Fruit fly (Drosophila melanogaster) whole organism, wandering third instar larva: Measurements from ENCODE around the gene CG42764.

Source experiments
- CG9705 ChIP-seq: fragments of 200-800 bp; sonication (Bioruptor generic); optimal IDR thresholded peaks from 2 replicates; lab custom pipeline; 2018; ENCODE audit warnings: missing biosample characterization, mild to moderate bottlenecking, missing genetic modification characterization
- Dfd ChIP-seq: fragments of >200 bp; optimal IDR thresholded peaks from 2 replicates; lab custom pipeline; 2017; ENCODE audit warnings: missing biosample characterization, missing genetic modification characterization
- GATAd ChIP-seq: sonication (Bioruptor generic); optimal IDR thresholded peaks from 2 replicates; lab custom pipeline; 2016; ENCODE audit warnings: missing biosample characterization, missing genetic modification characterization
- Hr83 ChIP-seq: fragments of 200-300 bp; sonication (Bioruptor generic); optimal IDR thresholded peaks from 2 replicates; lab custom pipeline; 2016; ENCODE audit warnings: missing biosample characterization, mild to moderate bottlenecking, missing genetic modification characterization, moderate library complexity; ENCODE audit not compliant: poor library complexity, severe bottlenecking
- Jra ChIP-seq: sonication (Bioruptor generic); optimal IDR thresholded peaks from 2 replicates; lab custom pipeline; 2016; ENCODE audit warnings: missing biosample characterization, missing genetic modification characterization
- OdsH ChIP-seq: fragments of 200-800 bp; sonication (Bioruptor generic); optimal IDR thresholded peaks from 2 replicates; lab custom pipeline; 2016; ENCODE audit warnings: missing biosample characterization, mild to moderate bottlenecking, missing genetic modification characterization
- Sp1 ChIP-seq: fragments of 200-800 bp; sonication (Bioruptor generic); optimal IDR thresholded peaks from 3 replicates; lab custom pipeline; 2019; ENCODE audit warnings: missing biosample characterization, mild to moderate bottlenecking, missing genetic modification characterization, moderate library complexity
- dmrt93B ChIP-seq: fragments of 200-800 bp; sonication (Bioruptor generic); optimal IDR thresholded peaks from 2 replicates; lab custom pipeline; 2018; ENCODE audit warnings: missing biosample characterization, mild to moderate bottlenecking, missing genetic modification characterization
- dsf ChIP-seq: sonication (Bioruptor generic); optimal IDR thresholded peaks from 2 replicates; lab custom pipeline; 2016; ENCODE audit warnings: missing biosample characterization, missing genetic modification characterization, borderline replicate concordance
- ey ChIP-seq: fragments of 200-800 bp; sonication (Bioruptor generic); optimal IDR thresholded peaks from 2 replicates; lab custom pipeline; 2016; ENCODE audit warnings: missing biosample characterization, missing genetic modification characterization
- psq ChIP-seq: fragments of 200-800 bp; sonication (Bioruptor generic); optimal IDR thresholded peaks from 3 replicates; lab custom pipeline; 2017; ENCODE audit warnings: missing biosample characterization, mild to moderate bottlenecking, missing genetic modification characterization, moderate library complexity
- sage ChIP-seq: fragments of 200-800 bp; sonication (Bioruptor generic); optimal IDR thresholded peaks from 2 replicates; lab custom pipeline; 2016; ENCODE audit warnings: missing biosample characterization, mild to moderate bottlenecking, missing genetic modification characterization
- tai ChIP-seq: sonication (Bioruptor generic); optimal IDR thresholded peaks from 2 replicates; lab custom pipeline; 2016; ENCODE audit warnings: missing biosample characterization, missing genetic modification characterization
- woc ChIP-seq: sonication (Bioruptor generic); optimal IDR thresholded peaks from 2 replicates; lab custom pipeline; 2016; ENCODE audit warnings: missing biosample characterization, mild to moderate bottlenecking, missing genetic modification characterization

DNA sequence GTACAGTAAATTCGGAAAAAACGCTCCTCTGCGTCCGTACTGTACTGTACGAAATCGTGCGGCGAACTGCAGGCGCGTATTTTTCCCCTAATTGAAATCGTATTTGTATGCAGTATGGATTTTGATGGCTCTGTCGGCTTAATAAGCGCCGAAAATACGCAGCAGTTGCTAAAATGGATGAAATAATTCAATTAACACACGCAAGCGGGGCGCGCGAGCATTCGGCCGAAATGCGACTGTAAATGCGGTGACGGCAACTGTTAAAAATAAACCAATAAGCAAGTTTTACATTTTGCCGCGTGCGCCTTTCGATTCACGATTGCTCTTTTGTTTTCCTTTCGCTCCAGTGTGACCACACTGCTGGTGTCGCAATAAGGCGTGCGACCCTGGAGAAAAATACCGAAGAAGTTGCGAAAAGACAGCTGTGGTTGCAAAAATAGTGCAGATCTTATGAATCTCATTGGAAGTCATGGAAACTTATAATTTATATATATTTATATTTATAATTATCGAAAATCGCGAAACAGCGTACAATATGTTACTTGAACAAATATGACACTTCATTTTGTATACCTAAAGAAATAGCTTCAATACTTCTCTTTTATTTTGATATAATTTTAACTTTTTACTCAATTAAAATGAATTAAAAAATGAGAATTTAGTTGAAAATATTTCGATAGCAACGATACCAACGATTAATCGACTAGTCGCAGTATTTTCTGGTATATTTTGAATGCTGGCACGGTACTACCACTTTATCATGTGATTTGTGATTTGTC is 7.4 kb upstream of the CG42764 start, which contains the start of the genes CG32428 and CG5969:
- TF ChIP-seq Dfd (GFP tag; lab: Kevin White, UChicago) (no peak), OdsH (GFP tag; lab: Kevin White, UChicago) (peak; percentile 18), CG9705 (GFP tag; lab: Kevin White, UChicago) (peak; percentile 39), Hr83 (GFP tag; lab: Kevin White, UChicago) (peak; percentile 38), dsf (GFP tag; lab: Kevin White, UChicago) (no peak), Jra (GFP tag; lab: Kevin White, UChicago) (peak; percentile 12), psq (GFP tag; lab: Kevin White, UChicago) (peak; percentile 91), GATAd (GFP tag; lab: Kevin White, UChicago) (peak; percentile 32), dmrt93B (GFP tag; lab: Kevin White, UChicago) (peak; percentile 47), tai (peak; percentile 69), ey (peak; percentile 13), woc (GFP tag; lab: Kevin White, UChicago) (peak; percentile 33), Sp1 (GFP tag; lab: Kevin White, UChicago) (peak; percentile 66), sage (GFP tag; lab: Kevin White, UChicago) (peak; percentile 29)
